Worm (Caenorhabditis elegans): Measurements from ENCODE around the gene denn-4.

ce11 chrIV:1972271-1972670 lies 48.5 kb downstream of the denn-4 start, which contains the start of gene Y76B12C.4:
- no peak for TF ChIP-seq snpc-4 (tag; optimal IDR thresholded peaks at IDR 0.05)
- TF ChIP-seq nhr-6 (tag; optimal IDR thresholded peaks at IDR 0.05), result no peak
- no peak for TF ChIP-seq mep-1 (tag; optimal IDR thresholded peaks at IDR 0.05)
- no peak for TF ChIP-seq ama-1 (optimal IDR thresholded peaks at IDR 0.05)
